Worm (Caenorhabditis elegans) whole organism, L1 larva: Measurements from ENCODE around the gene F21C10.5.
A peak's percentile ranks its signal among the peaks of the same experiment; 100 is the strongest.

ENCODE experiments used
- C16A3.4 ChIP-seq: fragments of 150-350 bp; optimal IDR thresholded peaks from 2 replicates; lab custom pipeline; 2014; ENCODE audit warnings: missing biosample characterization, missing genetic modification characterization
- C34B4.2 ChIP-seq: sonication (generic microtip); optimal IDR thresholded peaks from 2 replicates; lab custom pipeline; 2017; ENCODE audit warnings: mild to moderate bottlenecking, missing genetic modification characterization, missing compliant biosample characterization
- alr-1 ChIP-seq: fragments of 200-800 bp; sonication (Bioruptor generic); optimal IDR thresholded peaks from 2 replicates; lab custom pipeline; 2018; ENCODE audit warnings: borderline replicate concordance, mild to moderate bottlenecking, missing genetic modification characterization, missing compliant biosample characterization
- ama-1 ChIP-seq: fragments of 150-350 bp; optimal IDR thresholded peaks from 2 replicates; lab custom pipeline; 2014
- blmp-1 ChIP-seq: fragments of 150-350 bp; optimal IDR thresholded peaks from 2 replicates; lab custom pipeline; 2014; ENCODE audit warnings: missing biosample characterization, missing genetic modification characterization
- ceh-8 ChIP-seq: fragments of 200-800 bp; sonication (Bioruptor generic); optimal IDR thresholded peaks from 2 replicates; lab custom pipeline; 2018; ENCODE audit warnings: mild to moderate bottlenecking, missing genetic modification characterization, moderate library complexity, missing compliant biosample characterization
- efl-1 ChIP-seq, 4 experiments: fragments of 150-350 bp; optimal IDR thresholded peaks in 3 of 4; peaks in 1 of 4; 1 replicate in 1 of 4; 2 replicates in 3 of 4; lab custom pipeline; 2014; ENCODE audit warnings: missing biosample characterization in 2 of 4, missing genetic modification characterization in 2 of 4, missing genetic modification reagents in 2 of 4
- egl-13 ChIP-seq: sonication (generic microtip); optimal IDR thresholded peaks from 2 replicates; lab custom pipeline; 2016; ENCODE audit warnings: missing genotype, missing genetic modification reagents, missing genetic modification characterization, missing compliant biosample characterization
- elt-2 ChIP-seq: sonication (generic microtip); optimal IDR thresholded peaks from 2 replicates; lab custom pipeline; 2016; ENCODE audit warnings: missing genetic modification characterization, mild to moderate bottlenecking, inconsistent platforms, missing compliant biosample characterization, missing genetic modification reagents
- elt-3 ChIP-seq, 6 experiments: fragments of 150-350 bp in 1 of 6; sonication (generic microtip); optimal IDR thresholded peaks; 2 replicates each; lab custom pipeline; 2017 to 2018; ENCODE audit warnings: missing biosample characterization in 6 of 6, missing genetic modification characterization in 6 of 6, inconsistent platforms in 1 of 6
- ets-5 ChIP-seq: fragments of 200-800 bp; sonication (Bioruptor generic); IDR thresholded peaks from 2 replicates; pipeline ENCODE4 v1.3.6; 2022; ENCODE audit warnings: missing genetic modification characterization, missing compliant biosample characterization
- fkh-4 ChIP-seq: sonication (generic microtip); optimal IDR thresholded peaks from 2 replicates; lab custom pipeline; 2016; ENCODE audit warnings: missing compliant biosample characterization, missing genetic modification characterization, borderline replicate concordance
- fos-1 ChIP-seq: fragments of 150-350 bp; optimal IDR thresholded peaks from 2 replicates; lab custom pipeline; 2014; ENCODE audit warnings: missing biosample characterization, missing genetic modification characterization
- grh-1 ChIP-seq: fragments of 200-800 bp; sonication (Bioruptor generic); IDR thresholded peaks from 2 replicates; pipeline ENCODE4 v1.3.6; 2022; ENCODE audit warnings: missing genetic modification reagents, missing genetic modification characterization, missing compliant biosample characterization
- hlh-17 ChIP-seq: fragments of 200-800 bp; sonication (Bioruptor generic); optimal IDR thresholded peaks from 2 replicates; lab custom pipeline; 2018; ENCODE audit warnings: missing genetic modification characterization, mild to moderate bottlenecking, missing compliant biosample characterization, moderate library complexity, borderline replicate concordance
- hpl-2 ChIP-seq: fragments of 150-350 bp; optimal IDR thresholded peaks from 2 replicates; lab custom pipeline; 2014; ENCODE audit warnings: missing biosample characterization, missing genetic modification reagents, missing genetic modification characterization
- isw-1 ChIP-seq: fragments of 200-800 bp; sonication (Bioruptor generic); IDR thresholded peaks from 2 replicates; pipeline ENCODE4 v1.3.6; 2022; ENCODE audit warnings: missing genetic modification characterization, missing compliant biosample characterization
- jun-1 ChIP-seq: fragments of 150-350 bp; optimal IDR thresholded peaks from 2 replicates; lab custom pipeline; 2014; ENCODE audit warnings: missing biosample characterization, missing genetic modification reagents, missing genetic modification characterization
- lin-14 ChIP-seq: fragments of 200-800 bp; sonication (Bioruptor generic); optimal IDR thresholded peaks from 2 replicates; lab custom pipeline; 2018; ENCODE audit warnings: mild to moderate bottlenecking, missing genetic modification characterization, moderate library complexity, missing compliant biosample characterization
- lin-35 ChIP-seq, 2 experiments: fragments of 150-350 bp; optimal IDR thresholded peaks; 2 replicates each; lab custom pipeline; 2014; ENCODE audit warnings: missing biosample characterization in 2 of 2, missing genetic modification characterization in 2 of 2, missing genetic modification reagents in 2 of 2
- mab-9 ChIP-seq: fragments of 200-800 bp; sonication (Bioruptor generic); IDR thresholded peaks from 2 replicates; pipeline ENCODE4 v1.3.6; 2022; ENCODE audit warnings: missing genetic modification reagents, missing genetic modification characterization, missing compliant biosample characterization
- mef-2 ChIP-seq: fragments of 150-350 bp; optimal IDR thresholded peaks from 2 replicates; lab custom pipeline; 2014; ENCODE audit warnings: missing biosample characterization, missing genetic modification characterization
- mep-1 ChIP-seq: fragments of 150-350 bp; optimal IDR thresholded peaks from 2 replicates; lab custom pipeline; 2014; ENCODE audit warnings: missing biosample characterization, missing genetic modification characterization
- nhr-12 ChIP-seq: sonication (generic microtip); optimal IDR thresholded peaks from 2 replicates; lab custom pipeline; 2017; ENCODE audit warnings: missing biosample characterization, missing genetic modification characterization
- nhr-19 ChIP-seq: fragments of 200-800 bp; sonication (Bioruptor generic); conservative IDR thresholded peaks from 2 replicates; pipeline ENCODE4 v1.3.6; 2022; ENCODE audit warnings: missing genetic modification characterization, missing compliant biosample characterization
- nhr-20 ChIP-seq: sonication (generic microtip); optimal IDR thresholded peaks from 2 replicates; lab custom pipeline; 2016; ENCODE audit warnings: mild to moderate bottlenecking, missing genetic modification characterization, missing compliant biosample characterization
- nhr-237 ChIP-seq: fragments of 150-350 bp; optimal IDR thresholded peaks from 2 replicates; lab custom pipeline; 2014; ENCODE audit warnings: missing biosample characterization, missing genetic modification characterization
- nhr-28 ChIP-seq: fragments of 150-350 bp; optimal IDR thresholded peaks from 2 replicates; lab custom pipeline; 2014; ENCODE audit warnings: missing biosample characterization, missing genetic modification characterization
- nhr-71 ChIP-seq: sonication (generic microtip); optimal IDR thresholded peaks from 2 replicates; lab custom pipeline; 2016; ENCODE audit warnings: mild to moderate bottlenecking, missing genetic modification characterization, moderate library complexity, missing compliant biosample characterization
- nhr-76 ChIP-seq: sonication (generic microtip); optimal IDR thresholded peaks from 2 replicates; lab custom pipeline; 2017; ENCODE audit warnings: missing biosample characterization, missing genetic modification characterization
- nhr-77 ChIP-seq: fragments of 150-350 bp; optimal IDR thresholded peaks from 2 replicates; lab custom pipeline; 2014; ENCODE audit warnings: missing biosample characterization, missing genetic modification characterization
- pax-3 ChIP-seq: fragments of 200-800 bp; sonication (Bioruptor generic); optimal IDR thresholded peaks from 2 replicates; lab custom pipeline; 2018; ENCODE audit warnings: mild to moderate bottlenecking, missing genetic modification characterization, moderate library complexity, missing compliant biosample characterization
- pqm-1 ChIP-seq: sonication (generic microtip); optimal IDR thresholded peaks from 3 replicates; lab custom pipeline; 2017; ENCODE audit warnings: missing biosample characterization, missing genetic modification characterization
- rnt-1 ChIP-seq: sonication (generic microtip); optimal IDR thresholded peaks from 2 replicates; lab custom pipeline; 2016; ENCODE audit warnings: mild to moderate bottlenecking, missing genetic modification characterization, moderate library complexity, missing compliant biosample characterization
- sptf-1 ChIP-seq: fragments of 150-350 bp; optimal IDR thresholded peaks from 2 replicates; lab custom pipeline; 2014; ENCODE audit warnings: missing biosample characterization, missing genetic modification characterization
- tbx-2 ChIP-seq: sonication (generic microtip); optimal IDR thresholded peaks from 2 replicates; lab custom pipeline; 2016; ENCODE audit warnings: missing genetic modification characterization, missing compliant biosample characterization
- tlp-1 ChIP-seq: fragments of 150-350 bp; optimal IDR thresholded peaks from 2 replicates; lab custom pipeline; 2014; ENCODE audit warnings: missing biosample characterization, missing genetic modification characterization
- unc-30 ChIP-seq: sonication (generic microtip); optimal IDR thresholded peaks from 2 replicates; lab custom pipeline; 2017; ENCODE audit warnings: missing biosample characterization, missing genetic modification characterization
- unc-62 ChIP-seq: fragments of 150-350 bp; optimal IDR thresholded peaks from 2 replicates; lab custom pipeline; 2014; ENCODE audit warnings: missing biosample characterization, missing genetic modification reagents, missing genetic modification characterization
- unc-86 ChIP-seq: sonication (generic microtip); optimal IDR thresholded peaks from 2 replicates; lab custom pipeline; 2016; ENCODE audit warnings: missing genetic modification characterization, missing compliant biosample characterization
- unc-98 ChIP-seq: fragments of 200-800 bp; sonication (Bioruptor generic); IDR thresholded peaks from 2 replicates; pipeline ENCODE4 v1.3.6; 2022; ENCODE audit warnings: missing genetic modification characterization, missing compliant biosample characterization
- xbp-1 ChIP-seq: sonication (generic microtip); optimal IDR thresholded peaks from 2 replicates; lab custom pipeline; 2016; ENCODE audit warnings: missing genetic modification characterization, missing compliant biosample characterization

The F21C10.5 gene

ce11 chrV:9160224-9160886, 34.9 kb downstream of the F21C10.5 start, which contains the start of gene col-144 (continued):
- TF ChIP-seq nhr-76 = no peak
- TF ChIP-seq alr-1 = no peak
- TF ChIP-seq hpl-2 (GFP tag; lab: Kevin White, UChicago) = no peak
- TF ChIP-seq nhr-237 = no peak
- peak; percentile 64 for TF ChIP-seq nhr-20
- no peak for TF ChIP-seq unc-86 (tag; lab: Kevin White, UChicago)
- no peak for TF ChIP-seq pqm-1 (tag; lab: Kevin White, UChicago)
- no peak for TF ChIP-seq xbp-1 (tag; lab: Kevin White, UChicago)
- peak; percentile 55 for TF ChIP-seq nhr-71 (tag; lab: Kevin White, UChicago)
- TF ChIP-seq C16A3.4 (tag; lab: Kevin White, UChicago) = no peak
- TF ChIP-seq egl-13 (tag; lab: Kevin White, UChicago) = no peak
- TF ChIP-seq rnt-1 (tag; lab: Kevin White, UChicago) = no peak
- no peak for TF ChIP-seq elt-2
- no peak for TF ChIP-seq tbx-2
- TF ChIP-seq nhr-28 (tag; lab: Kevin White, UChicago) = no peak
- TF ChIP-seq C34B4.2 (tag; lab: Kevin White, UChicago) = no peak
- no peak for TF ChIP-seq fkh-4 (tag; lab: Kevin White, UChicago)
- peak; percentile 38 for TF ChIP-seq blmp-1 (tag; lab: Kevin White, UChicago)
- TF ChIP-seq ets-5 (GFP tag; lab: Robert Waterston, UW) = no peak
- no peak for TF ChIP-seq mef-2 (tag; lab: Kevin White, UChicago)
- TF ChIP-seq nhr-77 (tag; lab: Kevin White, UChicago) = no peak
- TF ChIP-seq hlh-17 (GFP tag; lab: Kevin White, UChicago) = no peak
- no peak for TF ChIP-seq jun-1
- peak; percentile 68 for TF ChIP-seq lin-14
- no peak for TF ChIP-seq grh-1
- no peak for TF ChIP-seq unc-30 (tag; lab: Kevin White, UChicago)
- no peak for TF ChIP-seq isw-1 (GFP tag; lab: Robert Waterston, UW)
- TF ChIP-seq ama-1 = peak; percentile 13
- TF ChIP-seq sptf-1 (tag; lab: Kevin White, UChicago) = no peak
- TF ChIP-seq unc-62 (GFP tag; lab: Kevin White, UChicago) = no peak
- TF ChIP-seq tlp-1 = no peak
- peak in 2 of 6 experiments; percentile 36 to 39 for TF ChIP-seq elt-3 (tag; optimal IDR thresholded peaks at IDR 0.05; lab: Kevin White, UChicago)
- TF ChIP-seq nhr-12 (tag; lab: Kevin White, UChicago) = no peak
- no peak for TF ChIP-seq mab-9 (GFP tag; lab: Robert Waterston, UW)
- no peak for TF ChIP-seq pax-3
- no peak for TF ChIP-seq unc-98 (GFP tag; lab: Robert Waterston, UW)
- no peak for TF ChIP-seq fos-1 (tag; lab: Kevin White, UChicago)
- no peak for TF ChIP-seq efl-1 (optimal IDR thresholded peaks at IDR 0.05; lab: Kevin White, UChicago)
- peak in 1 of 2 experiments; percentile 82 for TF ChIP-seq efl-1 (GFP tag; optimal IDR thresholded peaks at IDR 0.05 in 1 of 2; lab: Kevin White, UChicago)
- TF ChIP-seq lin-35 (GFP tag; optimal IDR thresholded peaks at IDR 0.05; lab: Kevin White, UChicago) = peak in 1 of 2 experiments; percentile 26
- peak; percentile 39; the same call in 1 of the 2 replicates for TF ChIP-seq nhr-19 (GFP tag; lab: Robert Waterston, UW)
- no peak for TF ChIP-seq mep-1 (tag; lab: Kevin White, UChicago)
- TF ChIP-seq ceh-8 (GFP tag; lab: Kevin White, UChicago) = no peak
